Worm (Caenorhabditis elegans) whole organism, L1 larva: ENCODE data around the gene spig-6.

Experiments used
- mdl-1 ChIP-seq, 2 experiments: fragments of 150-350 bp; optimal IDR thresholded peaks; 2 replicates each; lab custom pipeline; 2014 to 2017; ENCODE audit warnings: missing biosample characterization in 2 of 2, missing genetic modification characterization in 2 of 2, inconsistent platforms in 1 of 2
- nhr-11 ChIP-seq: fragments of 150-350 bp; optimal IDR thresholded peaks from 2 replicates; lab custom pipeline; 2014; ENCODE audit warnings: missing biosample characterization, missing genetic modification characterization
- zip-4 ChIP-seq: fragments of 200-800 bp; sonication (Bioruptor generic); optimal IDR thresholded peaks from 2 replicates; lab custom pipeline; 2018; ENCODE audit warnings: mild to moderate bottlenecking, missing genetic modification characterization, moderate library complexity, missing compliant biosample characterization

DNA sequence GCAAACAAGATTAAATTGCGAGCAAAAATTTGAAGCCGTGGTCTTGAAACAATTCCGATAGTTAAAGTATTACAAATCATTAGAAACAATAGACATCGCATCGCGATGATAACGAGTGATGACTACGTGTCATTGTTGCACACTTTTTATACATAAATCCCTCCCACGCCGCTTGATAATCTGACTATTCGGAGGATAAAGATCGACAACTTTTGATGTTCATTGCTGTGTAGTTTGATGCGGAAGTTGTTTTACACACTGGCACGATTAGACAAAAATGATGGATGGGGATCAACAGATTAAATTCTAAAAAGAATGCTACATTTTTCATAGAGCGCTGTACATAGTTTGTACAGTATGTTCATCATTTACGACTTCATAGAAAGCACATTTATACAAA is 2.1 kb upstream of the spig-6 start, which contains the start of gene T08G3.11:
- TF ChIP-seq mdl-1 (tag; optimal IDR thresholded peaks at IDR 0.05; lab: Kevin White, UChicago), result no peak
- TF ChIP-seq zip-4, result no peak
- TF ChIP-seq nhr-11 (tag; lab: Kevin White, UChicago), result no peak
